Fruit fly (Drosophila melanogaster) whole organism, wandering third instar larva: ENCODE data around the gene THADA.

Source experiments
- Myc ChIP-seq: fragments of >200 bp; optimal IDR thresholded peaks from 2 replicates; lab custom pipeline; 2017
- N ChIP-seq: fragments of >200 bp; optimal IDR thresholded peaks from 2 replicates; lab custom pipeline; 2018; ENCODE audit warnings: missing biosample characterization, missing external identifiers, missing genetic modification characterization
- brk ChIP-seq: fragments of 200-800 bp; sonication (Bioruptor generic); optimal IDR thresholded peaks from 2 replicates; lab custom pipeline; 2016; ENCODE audit warnings: missing biosample characterization, mild to moderate bottlenecking, missing genetic modification characterization
- woc ChIP-seq: sonication (Bioruptor generic); optimal IDR thresholded peaks from 2 replicates; lab custom pipeline; 2016; ENCODE audit warnings: missing biosample characterization, mild to moderate bottlenecking, missing genetic modification characterization

DNA sequence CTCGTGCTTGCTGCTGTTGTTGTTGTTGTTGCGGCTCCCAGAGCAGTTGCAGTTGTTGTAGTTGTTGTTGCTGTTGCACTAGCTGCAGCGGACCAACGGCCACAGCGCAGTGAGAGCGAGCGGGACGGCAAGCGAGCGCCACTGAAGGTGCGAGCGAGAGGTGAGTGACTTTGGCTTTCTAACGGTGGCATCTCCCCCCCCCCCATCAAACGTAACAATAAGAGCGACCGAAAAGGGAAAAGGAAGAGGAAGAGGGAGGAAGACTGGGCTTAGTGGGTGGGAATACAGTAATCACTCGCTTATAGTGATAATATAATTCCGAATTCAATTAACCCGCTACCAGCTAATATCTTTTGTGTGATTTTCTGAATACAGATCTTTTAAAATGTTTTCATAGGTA lies 1.7 kb upstream of the THADA start:
- no peak for TF ChIP-seq woc (GFP tag; lab: Kevin White, UChicago)
- TF ChIP-seq brk (GFP tag; lab: Kevin White, UChicago) = no peak
- no peak for TF ChIP-seq N (GFP tag; lab: Kevin White, UChicago)
- no peak for TF ChIP-seq Myc
